Fruit fly (Drosophila melanogaster): ENCODE results near the gene CG32643.

DNA sequence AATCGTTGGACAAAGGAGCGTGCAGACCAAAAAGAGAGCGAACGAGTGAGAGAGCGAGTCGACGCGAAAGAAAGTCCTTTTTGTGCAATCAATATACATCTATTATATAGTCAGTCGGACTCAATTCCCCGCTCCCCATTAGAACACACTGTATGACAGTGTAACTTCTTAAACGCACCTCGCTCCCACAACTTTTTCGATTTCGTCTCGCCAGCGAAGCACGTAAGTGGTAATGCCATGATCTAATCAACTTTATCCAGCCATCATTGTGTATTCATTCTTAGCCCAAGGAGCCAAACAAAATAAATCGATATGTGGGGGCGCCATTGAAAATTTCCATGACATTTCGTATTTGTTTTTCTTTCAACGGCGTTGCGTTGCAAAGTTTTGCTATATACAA is 45.3 kb upstream of the CG32643 start:
- TF ChIP-seq CTCF (optimal IDR thresholded peaks at IDR 0.05) (no peak), CG8478 (optimal IDR thresholded peaks at IDR 0.05) (no peak)
